Worm (Caenorhabditis elegans) whole organism, L2 larva: ENCODE results near the gene cnc-8.

Source experiments
- R02D3.7 ChIP-seq: fragments of 150-350 bp; optimal IDR thresholded peaks from 2 replicates; lab custom pipeline; 2014; ENCODE audit warnings: missing biosample characterization, missing genetic modification characterization
- dmd-4 ChIP-seq: sonication (generic microtip); optimal IDR thresholded peaks from 2 replicates; lab custom pipeline; 2017; ENCODE audit warnings: missing biosample characterization, missing genetic modification characterization
- elt-3 ChIP-seq: sonication (generic microtip); optimal IDR thresholded peaks from 2 replicates; lab custom pipeline; 2017; ENCODE audit warnings: missing biosample characterization, missing genetic modification characterization
- fos-1 ChIP-seq: fragments of 150-350 bp; optimal IDR thresholded peaks from 2 replicates; lab custom pipeline; 2014; ENCODE audit warnings: missing biosample characterization, missing genetic modification characterization
- lin-11 ChIP-seq: fragments of 150-350 bp; sonication (generic microtip); optimal IDR thresholded peaks from 2 replicates; lab custom pipeline; 2014; ENCODE audit warnings: missing biosample characterization, missing genetic modification characterization, inconsistent platforms, mixed read lengths
- lin-13 ChIP-seq: fragments of 150-350 bp; optimal IDR thresholded peaks from 2 replicates; lab custom pipeline; 2014; ENCODE audit warnings: missing biosample characterization, missing genetic modification reagents, missing genetic modification characterization
- lsy-2 ChIP-seq, 2 experiments: fragments of 150-350 bp in 1 of 2; sonication (generic microtip) in 1 of 2; optimal IDR thresholded peaks; 2 replicates each; lab custom pipeline; 2014 to 2017; ENCODE audit warnings: missing biosample characterization in 2 of 2, missing genetic modification characterization in 2 of 2
- nhr-12 ChIP-seq: fragments of 150-350 bp; optimal IDR thresholded peaks from 2 replicates; lab custom pipeline; 2014; ENCODE audit warnings: missing biosample characterization, missing genetic modification characterization
- nhr-237 ChIP-seq: fragments of 150-350 bp; optimal IDR thresholded peaks from 2 replicates; lab custom pipeline; 2014; ENCODE audit warnings: missing biosample characterization, missing genetic modification characterization
- snpc-4 ChIP-seq: fragments of 150-350 bp; optimal IDR thresholded peaks from 2 replicates; lab custom pipeline; 2014; ENCODE audit warnings: missing biosample characterization, missing genetic modification characterization
- unc-39 ChIP-seq: fragments of 150-350 bp; optimal IDR thresholded peaks from 2 replicates; lab custom pipeline; 2014; ENCODE audit warnings: missing biosample characterization, missing genetic modification characterization
- zag-1 ChIP-seq: fragments of 150-350 bp; optimal IDR thresholded peaks from 2 replicates; lab custom pipeline; 2014; ENCODE audit warnings: missing biosample characterization, missing genetic modification characterization

DNA sequence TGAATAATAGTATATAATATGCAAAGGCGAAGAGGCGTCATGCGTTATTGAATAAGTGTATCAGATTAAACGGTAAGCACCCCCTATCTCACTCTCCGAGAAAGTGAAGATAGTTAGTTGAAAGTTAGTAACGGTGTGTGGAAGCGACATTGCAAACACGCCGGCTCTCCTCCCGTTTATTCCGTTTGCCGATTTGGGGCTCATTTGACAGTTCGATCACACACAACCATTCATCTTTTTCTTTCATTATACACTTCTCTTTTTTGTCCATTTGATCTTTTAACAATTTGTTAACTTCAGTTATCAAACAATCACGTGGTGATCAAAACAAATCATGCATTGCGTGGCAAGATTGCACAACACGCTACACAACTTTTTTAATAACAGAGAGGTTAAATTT, 27.1 kb upstream of the cnc-8 start, which contains the start of gene slc-9B.1:
- no peak for TF ChIP-seq nhr-237
- TF ChIP-seq lin-13 = no peak
- TF ChIP-seq lin-11 (tag; lab: Kevin White, UChicago) = no peak
- no peak for TF ChIP-seq nhr-12 (tag; lab: Kevin White, UChicago)
- TF ChIP-seq R02D3.7 = no peak
- no peak for TF ChIP-seq unc-39 (tag; lab: Kevin White, UChicago)
- TF ChIP-seq zag-1 (tag; lab: Kevin White, UChicago) = no peak
- no peak for TF ChIP-seq snpc-4 (tag; lab: Kevin White, UChicago)
- no peak for TF ChIP-seq dmd-4
- TF ChIP-seq elt-3 (tag; lab: Kevin White, UChicago) = no peak
- no peak for TF ChIP-seq lsy-2 (tag; optimal IDR thresholded peaks at IDR 0.05; lab: Kevin White, UChicago)
- no peak for TF ChIP-seq fos-1 (tag; lab: Kevin White, UChicago)
